Worm (Caenorhabditis elegans) whole organism, L1 larva: ENCODE measurements around the gene R10E8.1.
A peak's percentile ranks its signal among the peaks of the same experiment; 100 is the strongest.

ENCODE experiments used
- C16A3.4 ChIP-seq: fragments of 150-350 bp; optimal IDR thresholded peaks from 2 replicates; lab custom pipeline; 2014; ENCODE audit warnings: missing biosample characterization, missing genetic modification characterization
- C34B4.2 ChIP-seq: sonication (generic microtip); optimal IDR thresholded peaks from 2 replicates; lab custom pipeline; 2017; ENCODE audit warnings: mild to moderate bottlenecking, missing genetic modification characterization, missing compliant biosample characterization
- F16B12.6 ChIP-seq: fragments of 150-350 bp; optimal IDR thresholded peaks from 2 replicates; lab custom pipeline; 2014; ENCODE audit warnings: missing biosample characterization, missing genetic modification characterization
- ama-1 ChIP-seq: fragments of 150-350 bp; optimal IDR thresholded peaks from 2 replicates; lab custom pipeline; 2014
- blmp-1 ChIP-seq: fragments of 150-350 bp; optimal IDR thresholded peaks from 2 replicates; lab custom pipeline; 2014; ENCODE audit warnings: missing biosample characterization, missing genetic modification characterization
- ceh-88 ChIP-seq: fragments of 200-800 bp; sonication (Bioruptor generic); IDR thresholded peaks from 2 replicates; pipeline ENCODE4 v1.3.6; 2022; ENCODE audit warnings: missing genetic modification characterization, missing compliant biosample characterization
- ces-1 ChIP-seq: fragments of 150-350 bp; optimal IDR thresholded peaks from 2 replicates; lab custom pipeline; 2014; ENCODE audit warnings: missing biosample characterization, missing genetic modification reagents, missing genetic modification characterization
- dpl-1 ChIP-seq, 3 experiments: fragments of 150-350 bp in 2 of 3; sonication (generic microtip) in 1 of 3; optimal IDR thresholded peaks; 2 replicates each; lab custom pipeline; 2014 to 2017; ENCODE audit warnings: missing biosample characterization in 3 of 3, missing genetic modification characterization in 3 of 3, missing genetic modification reagents in 3 of 3
- dsc-1 ChIP-seq: sonication (generic microtip); optimal IDR thresholded peaks from 2 replicates; lab custom pipeline; 2016; ENCODE audit warnings: mild to moderate bottlenecking, missing genetic modification characterization, missing compliant biosample characterization
- efl-1 ChIP-seq, 4 experiments: fragments of 150-350 bp; optimal IDR thresholded peaks in 3 of 4; peaks in 1 of 4; 1 replicate in 1 of 4; 2 replicates in 3 of 4; lab custom pipeline; 2014; ENCODE audit warnings: missing biosample characterization in 2 of 4, missing genetic modification characterization in 2 of 4, missing genetic modification reagents in 2 of 4
- egl-27 ChIP-seq, 2 experiments: fragments of 150-350 bp in 1 of 2; sonication (generic microtip); optimal IDR thresholded peaks; 3 replicates each; lab custom pipeline; 2017 to 2018; ENCODE audit warnings: missing biosample characterization in 2 of 2, missing genetic modification characterization in 2 of 2, missing genetic modification reagents in 2 of 2
- elt-2 ChIP-seq: sonication (generic microtip); optimal IDR thresholded peaks from 2 replicates; lab custom pipeline; 2016; ENCODE audit warnings: missing genetic modification characterization, mild to moderate bottlenecking, inconsistent platforms, missing compliant biosample characterization, missing genetic modification reagents
- ets-5 ChIP-seq: fragments of 200-800 bp; sonication (Bioruptor generic); IDR thresholded peaks from 2 replicates; pipeline ENCODE4 v1.3.6; 2022; ENCODE audit warnings: missing genetic modification characterization, missing compliant biosample characterization
- fkh-8 ChIP-seq: sonication (generic microtip); optimal IDR thresholded peaks from 2 replicates; lab custom pipeline; 2016; ENCODE audit warnings: mild to moderate bottlenecking, missing genetic modification characterization, missing compliant biosample characterization
- fos-1 ChIP-seq: fragments of 150-350 bp; optimal IDR thresholded peaks from 2 replicates; lab custom pipeline; 2014; ENCODE audit warnings: missing biosample characterization, missing genetic modification characterization
- hlh-17 ChIP-seq: fragments of 200-800 bp; sonication (Bioruptor generic); optimal IDR thresholded peaks from 2 replicates; lab custom pipeline; 2018; ENCODE audit warnings: missing genetic modification characterization, mild to moderate bottlenecking, missing compliant biosample characterization, moderate library complexity, borderline replicate concordance
- isw-1 ChIP-seq: fragments of 200-800 bp; sonication (Bioruptor generic); IDR thresholded peaks from 2 replicates; pipeline ENCODE4 v1.3.6; 2022; ENCODE audit warnings: missing genetic modification characterization, missing compliant biosample characterization
- lin-14 ChIP-seq: fragments of 200-800 bp; sonication (Bioruptor generic); optimal IDR thresholded peaks from 2 replicates; lab custom pipeline; 2018; ENCODE audit warnings: mild to moderate bottlenecking, missing genetic modification characterization, moderate library complexity, missing compliant biosample characterization
- lin-15B ChIP-seq: fragments of 150-350 bp; sonication (generic microtip); optimal IDR thresholded peaks from 3 replicates; lab custom pipeline; 2014; ENCODE audit warnings: missing biosample characterization, missing genetic modification characterization
- lin-35 ChIP-seq, 2 experiments: fragments of 150-350 bp; optimal IDR thresholded peaks; 2 replicates each; lab custom pipeline; 2014; ENCODE audit warnings: missing biosample characterization in 2 of 2, missing genetic modification characterization in 2 of 2, missing genetic modification reagents in 2 of 2
- lir-3 ChIP-seq: sonication (generic microtip); optimal IDR thresholded peaks from 2 replicates; lab custom pipeline; 2016; ENCODE audit warnings: mild to moderate bottlenecking, missing genetic modification characterization, moderate library complexity, missing compliant biosample characterization; ENCODE audit not compliant: poor library complexity
- lsy-2 ChIP-seq, 2 experiments: fragments of 150-350 bp; optimal IDR thresholded peaks; 2 replicates each; lab custom pipeline; 2014; ENCODE audit warnings: missing biosample characterization in 2 of 2, missing genetic modification characterization in 2 of 2
- mab-9 ChIP-seq: fragments of 200-800 bp; sonication (Bioruptor generic); IDR thresholded peaks from 2 replicates; pipeline ENCODE4 v1.3.6; 2022; ENCODE audit warnings: missing genetic modification reagents, missing genetic modification characterization, missing compliant biosample characterization
- nhr-28 ChIP-seq: fragments of 150-350 bp; optimal IDR thresholded peaks from 2 replicates; lab custom pipeline; 2014; ENCODE audit warnings: missing biosample characterization, missing genetic modification characterization
- nhr-71 ChIP-seq: sonication (generic microtip); optimal IDR thresholded peaks from 2 replicates; lab custom pipeline; 2016; ENCODE audit warnings: mild to moderate bottlenecking, missing genetic modification characterization, moderate library complexity, missing compliant biosample characterization
- pqm-1 ChIP-seq: sonication (generic microtip); optimal IDR thresholded peaks from 3 replicates; lab custom pipeline; 2017; ENCODE audit warnings: missing biosample characterization, missing genetic modification characterization
- rnt-1 ChIP-seq: sonication (generic microtip); optimal IDR thresholded peaks from 2 replicates; lab custom pipeline; 2016; ENCODE audit warnings: mild to moderate bottlenecking, missing genetic modification characterization, moderate library complexity, missing compliant biosample characterization
- sup-37 ChIP-seq: fragments of 200-800 bp; sonication (Bioruptor generic); optimal IDR thresholded peaks from 2 replicates; lab custom pipeline; 2018; ENCODE audit warnings: mild to moderate bottlenecking, missing genetic modification characterization, missing compliant biosample characterization
- swsn-7 ChIP-seq: sonication (generic microtip); optimal IDR thresholded peaks from 2 replicates; lab custom pipeline; 2016; ENCODE audit warnings: missing genetic modification characterization, missing compliant biosample characterization
- tbx-2 ChIP-seq: sonication (generic microtip); optimal IDR thresholded peaks from 2 replicates; lab custom pipeline; 2016; ENCODE audit warnings: missing genetic modification characterization, missing compliant biosample characterization
- unc-62 ChIP-seq: fragments of 150-350 bp; optimal IDR thresholded peaks from 2 replicates; lab custom pipeline; 2014; ENCODE audit warnings: missing biosample characterization, missing genetic modification reagents, missing genetic modification characterization
- unc-86 ChIP-seq: sonication (generic microtip); optimal IDR thresholded peaks from 2 replicates; lab custom pipeline; 2016; ENCODE audit warnings: missing genetic modification characterization, missing compliant biosample characterization
- vab-15 ChIP-seq: sonication (generic microtip); optimal IDR thresholded peaks from 2 replicates; lab custom pipeline; 2017; ENCODE audit warnings: missing genotype, mild to moderate bottlenecking, missing genetic modification characterization, missing compliant biosample characterization
- zip-4 ChIP-seq: fragments of 200-800 bp; sonication (Bioruptor generic); optimal IDR thresholded peaks from 2 replicates; lab custom pipeline; 2018; ENCODE audit warnings: mild to moderate bottlenecking, missing genetic modification characterization, moderate library complexity, missing compliant biosample characterization
- ztf-11 ChIP-seq, 2 experiments: sonication (generic microtip); optimal IDR thresholded peaks; 2 replicates each; lab custom pipeline; 2016 to 2017; ENCODE audit warnings: missing genetic modification characterization in 2 of 2, missing biosample characterization in 1 of 2, missing compliant biosample characterization in 1 of 2

Gene R10E8.1

DNA sequence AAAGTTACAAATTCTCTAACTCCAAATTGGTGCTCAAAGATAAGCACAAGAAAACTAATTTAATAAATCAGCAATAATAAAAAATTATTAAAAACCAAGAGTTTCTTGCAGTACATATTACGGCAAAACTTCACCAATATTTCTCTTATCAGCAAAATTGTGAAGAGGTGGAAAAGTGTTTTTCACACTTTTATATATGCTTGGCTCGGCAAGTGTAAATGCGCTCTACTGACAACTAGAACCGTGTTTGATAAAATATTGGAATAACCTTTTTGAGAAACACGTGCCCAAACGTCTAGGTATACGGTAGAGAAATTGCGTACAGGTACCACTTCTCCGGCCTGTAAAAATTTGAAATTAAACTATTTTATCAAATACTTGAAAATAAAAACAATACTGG is 10.9 kb downstream of the R10E8.1 start, which contains the start of gene R10E8.8:
Gene R10E8.8, minus strand, starts transcription at position 343 of the 400 bp plus-strand sequence.
- TF ChIP-seq lin-14 (GFP tag; lab: Kevin White, UChicago) (no peak), ztf-11 (tag; optimal IDR thresholded peaks at IDR 0.05; lab: Kevin White, UChicago) (no peak), elt-2 (tag; lab: Kevin White, UChicago) (peak; percentile 81), F16B12.6 (tag; lab: Kevin White, UChicago) (no peak), unc-86 (tag; lab: Kevin White, UChicago) (no peak), dpl-1 (GFP tag; optimal IDR thresholded peaks at IDR 0.05; lab: Kevin White, UChicago) (peak in 1 of 3 experiments; percentile 2), lsy-2 (tag; optimal IDR thresholded peaks at IDR 0.05; lab: Kevin White, UChicago) (peak in 1 of 2 experiments; percentile 32), unc-62 (no peak), lin-35 (GFP tag; optimal IDR thresholded peaks at IDR 0.05; lab: Kevin White, UChicago) (peak in 1 of 2 experiments; percentile 30), efl-1 (optimal IDR thresholded peaks at IDR 0.05; lab: Kevin White, UChicago) (no peak), efl-1 (GFP tag; optimal IDR thresholded peaks at IDR 0.05 in 1 of 2; lab: Kevin White, UChicago) (peak in 1 of 2 experiments; percentile 82), swsn-7 (no peak)

- peak in 1 of 2 experiments; percentile 4 for TF ChIP-seq lin-35 (GFP tag; optimal IDR thresholded peaks at IDR 0.05; lab: Kevin White, UChicago)
- TF ChIP-seq C16A3.4 (tag; lab: Kevin White, UChicago), result no peak
Observed at ce11 chrV:18236714-18237288, 15.4 kb downstream of the R10E8.1 start, which contains the start of gene R10E8.3. TSS of gene R10E8.3 (minus strand) at chrV:18236764.

DNA sequence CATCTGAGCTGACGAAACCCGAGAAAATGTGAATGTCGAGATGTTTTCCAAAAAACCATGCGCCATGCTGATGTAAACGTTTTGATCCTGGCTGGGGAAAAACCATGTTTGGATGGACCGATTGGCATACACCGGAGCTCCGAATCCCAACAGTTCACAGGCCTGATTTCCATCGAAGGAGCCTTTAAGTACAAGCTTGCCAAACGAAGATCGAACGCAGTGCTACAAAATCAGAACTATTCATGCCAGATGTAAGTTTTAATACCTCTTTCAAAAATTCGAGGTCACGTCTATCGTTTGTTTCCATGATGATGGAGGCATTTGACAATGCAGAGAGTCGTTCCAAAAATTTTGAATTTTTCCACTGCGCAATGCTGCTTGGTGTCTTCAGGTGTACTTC is 16.4 kb downstream of the R10E8.1 start:
- no peak for TF ChIP-seq sup-37 (GFP tag; lab: Kevin White, UChicago)
- no peak for TF ChIP-seq pqm-1 (tag; lab: Kevin White, UChicago)
- TF ChIP-seq ama-1, result no peak
- TF ChIP-seq fos-1 (tag; lab: Kevin White, UChicago), result no peak
- no peak for TF ChIP-seq tbx-2 (tag; lab: Kevin White, UChicago)
- no peak for TF ChIP-seq ces-1
- no peak for TF ChIP-seq blmp-1 (tag; lab: Kevin White, UChicago)
- no peak for TF ChIP-seq nhr-28
- TF ChIP-seq mab-9 (GFP tag; lab: Robert Waterston, UW), result no peak
- TF ChIP-seq swsn-7, result no peak
- TF ChIP-seq rnt-1 (tag; lab: Kevin White, UChicago), result no peak
- TF ChIP-seq lir-3 (tag; lab: Kevin White, UChicago), result no peak
- TF ChIP-seq C34B4.2 (tag; lab: Kevin White, UChicago), result no peak
- TF ChIP-seq vab-15 (tag; lab: Kevin White, UChicago), result no peak

DNA sequence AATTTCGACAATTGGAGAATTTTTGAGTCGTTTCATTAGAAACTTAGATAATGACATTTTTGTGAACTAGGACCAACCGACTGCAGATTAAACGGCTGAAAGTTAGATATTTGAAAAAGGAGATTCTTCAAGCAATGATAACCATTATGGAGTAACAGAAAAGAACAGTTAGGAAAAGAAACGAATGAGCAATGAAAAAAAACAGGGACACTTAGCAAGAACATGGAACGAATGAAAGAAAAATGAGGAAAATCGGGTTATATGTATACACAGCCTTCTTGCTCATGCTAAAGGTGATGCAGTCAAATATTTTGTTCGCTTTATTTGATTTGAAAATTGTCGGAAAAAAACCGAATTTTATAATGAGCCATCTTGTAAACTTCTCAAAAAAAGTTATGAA is 27.9 kb downstream of the R10E8.1 start, which contains the start of gene F16H6.10:
Gene F16H6.10, minus strand, starts transcription at position 101 of the 400 bp plus-strand sequence.
- TF ChIP-seq fkh-8 (tag; lab: Kevin White, UChicago) (no peak), ets-5 (GFP tag; lab: Robert Waterston, UW) (no peak), elt-2 (tag; lab: Kevin White, UChicago) (no peak), rnt-1 (tag; lab: Kevin White, UChicago) (no peak), hlh-17 (GFP tag; lab: Kevin White, UChicago) (no peak), nhr-71 (tag; lab: Kevin White, UChicago) (no peak), unc-86 (tag; lab: Kevin White, UChicago) (no peak), blmp-1 (tag; lab: Kevin White, UChicago) (no peak), zip-4 (GFP tag; lab: Kevin White, UChicago) (no peak), lin-15B (no peak), dsc-1 (no peak), ces-1 (no peak), isw-1 (GFP tag; lab: Robert Waterston, UW) (no peak), egl-27 (tag; optimal IDR thresholded peaks at IDR 0.05; lab: Kevin White, UChicago) (no peak), dpl-1 (GFP tag; optimal IDR thresholded peaks at IDR 0.05; lab: Kevin White, UChicago) (no peak), ceh-88 (GFP tag; lab: Robert Waterston, UW) (no peak)
- TF ChIP-seq, all 84 proteins: peak for 0
